Fruit fly (Drosophila melanogaster) whole organism, embryonic: Measurements from ENCODE around the gene SP555.

Experiments used
- Blimp-1 ChIP-seq: fragments of 200-800 bp; sonication (Bioruptor generic); optimal IDR thresholded peaks from 3 replicates; lab custom pipeline; 2018; ENCODE audit warnings: missing biosample characterization, missing genetic modification characterization, mild to moderate bottlenecking, moderate library complexity, missing genetic modification reagents
- Bteb2 ChIP-seq: fragments of 200-800 bp; sonication (Bioruptor generic); optimal IDR thresholded peaks from 2 replicates; lab custom pipeline; 2016; ENCODE audit warnings: missing biosample characterization, missing genetic modification characterization
- CG10267 ChIP-seq: fragments of 200-800 bp; sonication (Bioruptor generic); optimal IDR thresholded peaks from 2 replicates; lab custom pipeline; 2018; ENCODE audit warnings: missing biosample characterization, mild to moderate bottlenecking, missing genetic modification characterization, moderate library complexity
- CG11247 ChIP-seq: fragments of 200-800 bp; sonication (Bioruptor generic); IDR thresholded peaks from 2 replicates; pipeline ENCODE4 v1.3.6; 2022; ENCODE audit warnings: missing biosample characterization, missing genetic modification characterization
- CG12236 ChIP-seq: fragments of 200-800 bp; sonication (Bioruptor generic); optimal IDR thresholded peaks from 2 replicates; lab custom pipeline; 2016; ENCODE audit warnings: missing biosample characterization, missing genetic modification characterization
- CG12769 ChIP-seq: fragments of 200-800 bp; sonication (Bioruptor generic); optimal IDR thresholded peaks from 2 replicates; lab custom pipeline; 2019; ENCODE audit warnings: missing biosample characterization, mild to moderate bottlenecking, missing genetic modification characterization, moderate library complexity
- CG1529 ChIP-seq: fragments of 200-800 bp; sonication (Bioruptor generic); optimal IDR thresholded peaks from 3 replicates; lab custom pipeline; 2018; ENCODE audit warnings: missing biosample characterization, missing genetic modification characterization
- CG18262 ChIP-seq: fragments of 200-800 bp; optimal IDR thresholded peaks from 3 replicates; lab custom pipeline; 2019; ENCODE audit warnings: missing biosample characterization, mild to moderate bottlenecking, missing genetic modification characterization, moderate library complexity
- CG18619 ChIP-seq: fragments of 200-800 bp; sonication (Bioruptor generic); optimal IDR thresholded peaks from 3 replicates; lab custom pipeline; 2017; ENCODE audit warnings: missing biosample characterization, mild to moderate bottlenecking, missing genetic modification characterization
- CG2120 ChIP-seq: fragments of 200-800 bp; sonication (Bioruptor generic); optimal IDR thresholded peaks from 3 replicates; lab custom pipeline; 2016; ENCODE audit warnings: missing biosample characterization, missing genetic modification characterization
- CG2875 ChIP-seq: fragments of 200-800 bp; sonication (Bioruptor generic); optimal IDR thresholded peaks from 2 replicates; lab custom pipeline; 2017; ENCODE audit warnings: missing biosample characterization, mild to moderate bottlenecking, missing genetic modification characterization, missing genetic modification reagents
- CG4617 ChIP-seq: fragments of 200-800 bp; sonication (Bioruptor generic); optimal IDR thresholded peaks from 3 replicates; lab custom pipeline; 2016; ENCODE audit warnings: missing biosample characterization, missing genetic modification characterization, borderline replicate concordance
- CG6272 ChIP-seq: fragments of 200-800 bp; sonication (Bioruptor generic); IDR thresholded peaks from 2 replicates; pipeline ENCODE4 v1.3.6; 2022; ENCODE audit warnings: missing biosample characterization, missing genetic modification characterization
- CG6854 ChIP-seq: fragments of 200-800 bp; sonication (Bioruptor generic); optimal IDR thresholded peaks from 3 replicates; lab custom pipeline; 2017; ENCODE audit warnings: missing biosample characterization, mild to moderate bottlenecking, missing genetic modification characterization
- CG7786 ChIP-seq: fragments of 200-800 bp; sonication (Bioruptor generic); optimal IDR thresholded peaks from 2 replicates; lab custom pipeline; 2016; ENCODE audit warnings: missing biosample characterization, missing genetic modification characterization
- CG8388 ChIP-seq: fragments of 200-800 bp; sonication (Bioruptor generic); optimal IDR thresholded peaks from 2 replicates; lab custom pipeline; 2019; ENCODE audit warnings: missing biosample characterization, mild to moderate bottlenecking, missing genetic modification characterization, moderate library complexity
- CG9727 ChIP-seq: fragments of 200-800 bp; sonication (Bioruptor generic); optimal IDR thresholded peaks from 3 replicates; lab custom pipeline; 2017; ENCODE audit warnings: missing biosample characterization, mild to moderate bottlenecking, missing genetic modification characterization
- Dip3 ChIP-seq: fragments of 200-800 bp; sonication (Bioruptor generic); optimal IDR thresholded peaks from 3 replicates; lab custom pipeline; 2016; ENCODE audit warnings: missing biosample characterization, missing genetic modification characterization
- Fer3 ChIP-seq: fragments of 200-800 bp; sonication (Bioruptor generic); optimal IDR thresholded peaks from 2 replicates; lab custom pipeline; 2018; ENCODE audit warnings: missing biosample characterization, mild to moderate bottlenecking, missing genetic modification characterization, moderate library complexity
- HLH3B ChIP-seq: fragments of 200-800 bp; sonication (Bioruptor generic); IDR thresholded peaks from 2 replicates; pipeline ENCODE4 v1.3.6; 2022; ENCODE audit warnings: missing biosample characterization, missing genetic modification characterization
- HLH54F ChIP-seq: fragments of 200-800 bp; sonication (Bioruptor generic); optimal IDR thresholded peaks from 3 replicates; lab custom pipeline; 2016; ENCODE audit warnings: missing biosample characterization, missing genetic modification characterization
- Kr ChIP-seq: fragments of 200-800 bp; sonication (Bioruptor generic); optimal IDR thresholded peaks from 2 replicates; lab custom pipeline; 2017; ENCODE audit warnings: missing biosample characterization, mild to moderate bottlenecking, missing genetic modification characterization
- Nf-YB ChIP-seq: fragments of 200-800 bp; sonication (Bioruptor generic); optimal IDR thresholded peaks from 3 replicates; lab custom pipeline; 2019; ENCODE audit warnings: missing biosample characterization, mild to moderate bottlenecking, missing genetic modification characterization, moderate library complexity
- NfI ChIP-seq: fragments of 200-800 bp; sonication (Bioruptor generic); optimal IDR thresholded peaks from 3 replicates; lab custom pipeline; 2018; ENCODE audit warnings: missing biosample characterization, mild to moderate bottlenecking, missing genetic modification characterization, moderate library complexity
- PHDP ChIP-seq: fragments of 200-800 bp; sonication (Bioruptor generic); optimal IDR thresholded peaks from 3 replicates; lab custom pipeline; 2018; ENCODE audit warnings: missing biosample characterization, mild to moderate bottlenecking, missing genetic modification characterization, moderate library complexity
- Sin3A ChIP-seq: fragments of >200 bp; optimal IDR thresholded peaks from 2 replicates; lab custom pipeline; 2018
- Sox102F ChIP-seq: fragments of 200-800 bp; sonication (Bioruptor generic); optimal IDR thresholded peaks from 2 replicates; lab custom pipeline; 2018; ENCODE audit warnings: missing biosample characterization, mild to moderate bottlenecking, missing genetic modification characterization, moderate library complexity
- Ssrp ChIP-seq: fragments of 200-800 bp; sonication (Bioruptor generic); optimal IDR thresholded peaks from 2 replicates; lab custom pipeline; 2018; ENCODE audit warnings: missing biosample characterization, mild to moderate bottlenecking, missing genetic modification characterization, moderate library complexity
- Trl ChIP-seq, 3 experiments: fragments of >200 bp in 2 of 3; fragments of 200-800 bp in 1 of 3; sonication (Bioruptor generic) in 1 of 3; optimal IDR thresholded peaks; 2 replicates in 1 of 3; 3 replicates in 2 of 3; lab custom pipeline; 2016 to 2017; ENCODE audit warnings: missing biosample characterization in 1 of 3, missing genetic modification characterization in 1 of 3
- Xbp1 ChIP-seq: fragments of 200-800 bp; sonication (Bioruptor generic); optimal IDR thresholded peaks from 3 replicates; lab custom pipeline; 2016; ENCODE audit warnings: missing biosample characterization, mild to moderate bottlenecking, missing genetic modification characterization
- bigmax ChIP-seq: fragments of 200-800 bp; sonication (Bioruptor generic); optimal IDR thresholded peaks from 2 replicates; lab custom pipeline; 2018; ENCODE audit warnings: missing biosample characterization, mild to moderate bottlenecking, missing genetic modification characterization
- cad ChIP-seq: fragments of >200 bp; optimal IDR thresholded peaks from 2 replicates; lab custom pipeline; 2017; ENCODE audit warnings: missing biosample characterization, missing genetic modification characterization
- cato ChIP-seq: fragments of 200-800 bp; sonication (Bioruptor generic); optimal IDR thresholded peaks from 2 replicates; lab custom pipeline; 2016; ENCODE audit warnings: missing biosample characterization, missing genetic modification characterization, borderline replicate concordance
- cg ChIP-seq: fragments of 200-800 bp; sonication (Bioruptor generic); optimal IDR thresholded peaks from 3 replicates; lab custom pipeline; 2019; ENCODE audit warnings: missing biosample characterization, mild to moderate bottlenecking, missing genetic modification characterization, moderate library complexity
- crp ChIP-seq, 2 experiments: fragments of 200-800 bp; sonication (Bioruptor generic); optimal IDR thresholded peaks; 2 replicates in 1 of 2; 3 replicates in 1 of 2; lab custom pipeline; 2017; ENCODE audit warnings: missing biosample characterization in 2 of 2, missing genetic modification characterization in 2 of 2, mild to moderate bottlenecking in 1 of 2, moderate library complexity in 1 of 2
- dimm ChIP-seq: fragments of 200-800 bp; sonication (Bioruptor generic); IDR thresholded peaks from 2 replicates; pipeline ENCODE4 v1.3.6; 2022; ENCODE audit warnings: missing biosample characterization, missing genetic modification characterization
- fd102C ChIP-seq: fragments of 200-800 bp; sonication (Bioruptor generic); optimal IDR thresholded peaks from 2 replicates; lab custom pipeline; 2018; ENCODE audit warnings: missing biosample characterization, mild to moderate bottlenecking, missing genetic modification characterization, moderate library complexity
- gem ChIP-seq: fragments of 200-800 bp; sonication (Bioruptor generic); optimal IDR thresholded peaks from 2 replicates; lab custom pipeline; 2019; ENCODE audit warnings: missing biosample characterization, mild to moderate bottlenecking, missing genetic modification characterization, moderate library complexity
- insv ChIP-seq, 2 experiments: fragments of 200-800 bp; sonication (Bioruptor generic); optimal IDR thresholded peaks; 3 replicates each; lab custom pipeline; 2016 to 2018; ENCODE audit warnings: missing biosample characterization in 2 of 2, missing genetic modification characterization in 2 of 2
- lilli ChIP-seq: fragments of 200-800 bp; sonication (Bioruptor generic); optimal IDR thresholded peaks from 3 replicates; lab custom pipeline; 2016; ENCODE audit warnings: missing biosample characterization, missing genetic modification characterization
- pan ChIP-seq, 4 experiments: fragments of >200 bp in 3 of 4; fragments of 200-800 bp in 1 of 4; sonication (Bioruptor generic) in 1 of 4; optimal IDR thresholded peaks in 3 of 4; IDR thresholded peaks in 1 of 4; 2 replicates each; pipeline versions ENCODE4 v1.3.6 to Lab custom; 2017 to 2022; ENCODE audit warnings: missing biosample characterization in 2 of 4, missing genetic modification characterization in 2 of 4, mixed read lengths in 1 of 4
- peb ChIP-seq: fragments of 200-800 bp; sonication (Bioruptor generic); IDR thresholded peaks from 2 replicates; pipeline ENCODE4 v1.3.6; 2022; ENCODE audit warnings: missing biosample characterization, missing genetic modification characterization
- run ChIP-seq: fragments of 200-800 bp; sonication (Bioruptor generic); optimal IDR thresholded peaks from 3 replicates; lab custom pipeline; 2018; ENCODE audit warnings: missing biosample characterization, mild to moderate bottlenecking, missing genetic modification characterization
- slp2 ChIP-seq: fragments of 200-800 bp; sonication (Bioruptor generic); optimal IDR thresholded peaks from 2 replicates; lab custom pipeline; 2016; ENCODE audit warnings: missing biosample characterization, missing genetic modification characterization
- ssp ChIP-seq: fragments of 200-800 bp; sonication (Bioruptor generic); IDR thresholded peaks from 2 replicates; pipeline ENCODE4 v1.3.6; 2022; ENCODE audit warnings: missing biosample characterization, missing genetic modification characterization
- toy ChIP-seq: fragments of 200-800 bp; sonication (Bioruptor generic); IDR thresholded peaks from 2 replicates; pipeline ENCODE4 v1.3.6; 2022; ENCODE audit warnings: missing biosample characterization, missing genetic modification characterization
- tup ChIP-seq: fragments of 200-800 bp; sonication (Bioruptor generic); optimal IDR thresholded peaks from 2 replicates; lab custom pipeline; 2016; ENCODE audit warnings: missing biosample characterization, mild to moderate bottlenecking, missing genetic modification characterization, moderate library complexity

The SP555 gene

DNA sequence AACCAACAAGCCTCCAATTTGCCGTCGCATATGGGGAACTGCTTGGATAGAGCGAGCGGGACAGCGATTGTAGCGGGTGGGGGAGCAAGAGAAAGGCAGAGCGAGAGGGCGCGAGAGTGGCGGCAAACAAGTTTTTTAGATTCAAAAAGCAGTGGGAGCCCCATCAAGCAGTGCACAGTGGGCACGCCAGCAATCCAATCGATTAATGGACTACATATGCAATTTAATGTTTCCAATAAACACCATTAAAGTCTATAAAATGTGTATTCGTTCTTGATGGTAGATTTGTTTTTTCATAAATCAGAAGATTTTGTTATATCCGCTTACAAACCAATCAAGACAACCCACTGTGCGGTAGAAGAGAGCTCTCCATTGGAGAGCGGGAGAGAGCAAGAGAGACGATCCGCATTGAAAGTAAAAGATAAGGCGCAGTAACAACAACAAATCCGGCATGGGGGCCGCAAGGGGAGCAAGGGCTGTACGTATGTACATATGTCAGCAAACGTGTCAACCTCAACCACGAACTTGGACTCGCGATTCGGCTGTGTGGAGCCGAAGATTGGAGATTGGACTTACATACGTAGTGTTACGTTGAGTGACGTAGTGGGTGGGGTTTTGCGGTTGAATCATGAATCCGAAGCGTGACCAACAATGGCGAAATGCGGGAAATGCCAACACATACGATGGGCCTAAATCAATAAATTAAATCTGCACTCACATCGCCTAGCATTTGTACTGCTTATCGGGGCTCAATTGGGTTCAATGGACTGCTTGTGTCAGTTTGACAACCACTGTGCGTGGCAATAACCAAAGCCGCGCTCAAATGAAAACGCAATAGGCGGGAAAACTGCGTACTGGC, 39.9 kb upstream of the SP555 start (continued):
- TF ChIP-seq CG18619 (GFP tag; lab: Kevin White, UChicago) (peak; percentile 98), Sox102F (peak; percentile 99), CG7786 (GFP tag; lab: Kevin White, UChicago) (peak; percentile 99), lilli (GFP tag; lab: Kevin White, UChicago) (peak; percentile 99), Sin3A (lab: Kevin White, UChicago) (no peak), slp2 (GFP tag; lab: Kevin White, UChicago) (peak; percentile 99), CG8388 (GFP tag; lab: Kevin White, UChicago) (peak; percentile 98), tup (peak; percentile 98), cato (peak; percentile 99), Blimp-1 (GFP tag; lab: Kevin White, UChicago) (peak; percentile 98), CG2875 (peak; percentile 99), bigmax (GFP tag; lab: Kevin White, UChicago) (peak; percentile 80), CG4617 (peak; percentile 99), Kr (GFP tag; lab: Kevin White, UChicago) (peak; percentile 87), CG11247 (GFP tag; lab: Robert Waterston, UW) (peak; percentile 99), cad (peak; percentile 60), cg (GFP tag; lab: Kevin White, UChicago) (peak; percentile 15), Fer3 (tag; lab: Kevin White, UChicago) (peak; percentile 99), dimm (peak; percentile 98), gem (tag; lab: Kevin White, UChicago) (peak; percentile 100), HLH3B (GFP tag; lab: Robert Waterston, UW) (peak; percentile 99), CG2120 (GFP tag; lab: Kevin White, UChicago) (peak; percentile 99), fd102C (GFP tag; lab: Kevin White, UChicago) (peak; percentile 78), peb (GFP tag; lab: Robert Waterston, UW) (peak; percentile 99), ssp (GFP tag; lab: Robert Waterston, UW) (peak; percentile 95), CG12236 (GFP tag; lab: Kevin White, UChicago) (peak; percentile 98), PHDP (tag; lab: Kevin White, UChicago) (peak; percentile 99), toy (GFP tag; lab: Robert Waterston, UW) (peak; percentile 95), CG12769 (peak; percentile 99), CG6854 (peak; percentile 96), Bteb2 (GFP tag; lab: Kevin White, UChicago) (peak; percentile 98), Trl (optimal IDR thresholded peaks at IDR 0.05; lab: Kevin White, UChicago) (peak; percentile 91 to 94), Trl (GFP tag; optimal IDR thresholded peaks at IDR 0.05; lab: Kevin White, UChicago) (peak; percentile 99), CG10267 (tag; lab: Kevin White, UChicago) (peak; percentile 96), Nf-YB (GFP tag; lab: Kevin White, UChicago) (peak; percentile 90), CG18262 (peak; percentile 99), CG1529 (peak; percentile 99), pan (optimal IDR thresholded peaks at IDR 0.05; lab: Kevin White, UChicago) (no peak), pan (GFP tag; optimal IDR thresholded peaks at IDR 0.05 in 1 of 2, IDR thresholded peaks at IDR 0.05 in 1 of 2) (peak in 1 of 2 experiments; percentile 99), HLH54F (GFP tag; lab: Kevin White, UChicago) (peak; percentile 99), run (peak; percentile 96), CG6272 (GFP tag; lab: Robert Waterston, UW) (peak; percentile 99), Xbp1 (GFP tag; lab: Kevin White, UChicago) (peak; percentile 99), Dip3 (GFP tag; lab: Kevin White, UChicago) (peak; percentile 99), CG9727 (GFP tag; lab: Kevin White, UChicago) (peak; percentile 98), Ssrp (peak; percentile 99), NfI (GFP tag; lab: Kevin White, UChicago) (peak; percentile 99), insv (GFP tag; optimal IDR thresholded peaks at IDR 0.05; lab: Kevin White, UChicago) (peak; percentile 9 to 70), crp (GFP tag; optimal IDR thresholded peaks at IDR 0.05; lab: Kevin White, UChicago) (peak; percentile 35 to 77)
